Worm (Caenorhabditis elegans) whole organism, L1 larva: Measurements from ENCODE around the gene osm-9.
A peak's percentile ranks its signal among the peaks of the same experiment; 100 is the strongest.

Source experiments
- C04F5.9 ChIP-seq: sonication (generic microtip); optimal IDR thresholded peaks from 2 replicates; lab custom pipeline; 2016; ENCODE audit warnings: missing genetic modification characterization, missing compliant biosample characterization
- C16A3.4 ChIP-seq: fragments of 150-350 bp; optimal IDR thresholded peaks from 2 replicates; lab custom pipeline; 2014; ENCODE audit warnings: missing biosample characterization, missing genetic modification characterization
- C34B4.2 ChIP-seq: sonication (generic microtip); optimal IDR thresholded peaks from 2 replicates; lab custom pipeline; 2017; ENCODE audit warnings: mild to moderate bottlenecking, missing genetic modification characterization, missing compliant biosample characterization
- Y116A8C.19 ChIP-seq: sonication (generic microtip); optimal IDR thresholded peaks from 2 replicates; lab custom pipeline; 2016; ENCODE audit warnings: missing compliant biosample characterization, missing genetic modification characterization, borderline replicate concordance
- aha-1 ChIP-seq: fragments of 150-350 bp; optimal IDR thresholded peaks from 2 replicates; lab custom pipeline; 2014; ENCODE audit warnings: missing biosample characterization, missing genetic modification characterization
- alr-1 ChIP-seq: fragments of 200-800 bp; sonication (Bioruptor generic); optimal IDR thresholded peaks from 2 replicates; lab custom pipeline; 2018; ENCODE audit warnings: borderline replicate concordance, mild to moderate bottlenecking, missing genetic modification characterization, missing compliant biosample characterization
- ama-1 ChIP-seq: fragments of 150-350 bp; optimal IDR thresholded peaks from 2 replicates; lab custom pipeline; 2014
- ceh-63 ChIP-seq: fragments of 200-800 bp; sonication (Bioruptor generic); optimal IDR thresholded peaks from 2 replicates; lab custom pipeline; 2018; ENCODE audit warnings: mild to moderate bottlenecking, missing genetic modification characterization, missing compliant biosample characterization
- ceh-88 ChIP-seq: fragments of 200-800 bp; sonication (Bioruptor generic); IDR thresholded peaks from 2 replicates; pipeline ENCODE4 v1.3.6; 2022; ENCODE audit warnings: missing genetic modification characterization, missing compliant biosample characterization
- ceh-90 ChIP-seq: sonication (generic microtip); optimal IDR thresholded peaks from 2 replicates; lab custom pipeline; 2016; ENCODE audit warnings: missing genetic modification characterization, missing compliant biosample characterization
- ces-1 ChIP-seq: fragments of 150-350 bp; optimal IDR thresholded peaks from 2 replicates; lab custom pipeline; 2014; ENCODE audit warnings: missing biosample characterization, missing genetic modification reagents, missing genetic modification characterization
- dpl-1 ChIP-seq, 3 experiments: fragments of 150-350 bp in 2 of 3; sonication (generic microtip) in 1 of 3; optimal IDR thresholded peaks; 2 replicates each; lab custom pipeline; 2014 to 2017; ENCODE audit warnings: missing biosample characterization in 3 of 3, missing genetic modification characterization in 3 of 3, missing genetic modification reagents in 3 of 3
- egl-27 ChIP-seq, 2 experiments: fragments of 150-350 bp in 1 of 2; sonication (generic microtip); optimal IDR thresholded peaks; 3 replicates each; lab custom pipeline; 2017 to 2018; ENCODE audit warnings: missing biosample characterization in 2 of 2, missing genetic modification characterization in 2 of 2, missing genetic modification reagents in 2 of 2
- elt-2 ChIP-seq: sonication (generic microtip); optimal IDR thresholded peaks from 2 replicates; lab custom pipeline; 2016; ENCODE audit warnings: missing genetic modification characterization, mild to moderate bottlenecking, inconsistent platforms, missing compliant biosample characterization, missing genetic modification reagents
- elt-3 ChIP-seq, 6 experiments: fragments of 150-350 bp in 1 of 6; sonication (generic microtip); optimal IDR thresholded peaks; 2 replicates each; lab custom pipeline; 2017 to 2018; ENCODE audit warnings: missing biosample characterization in 6 of 6, missing genetic modification characterization in 6 of 6, inconsistent platforms in 1 of 6
- fkh-10 ChIP-seq: sonication (generic microtip); optimal IDR thresholded peaks from 2 replicates; lab custom pipeline; 2017; ENCODE audit warnings: missing biosample characterization, missing genetic modification reagents, missing genetic modification characterization
- fkh-8 ChIP-seq: sonication (generic microtip); optimal IDR thresholded peaks from 2 replicates; lab custom pipeline; 2016; ENCODE audit warnings: mild to moderate bottlenecking, missing genetic modification characterization, missing compliant biosample characterization
- fos-1 ChIP-seq: fragments of 150-350 bp; optimal IDR thresholded peaks from 2 replicates; lab custom pipeline; 2014; ENCODE audit warnings: missing biosample characterization, missing genetic modification characterization
- hlh-17 ChIP-seq: fragments of 200-800 bp; sonication (Bioruptor generic); optimal IDR thresholded peaks from 2 replicates; lab custom pipeline; 2018; ENCODE audit warnings: missing genetic modification characterization, mild to moderate bottlenecking, missing compliant biosample characterization, moderate library complexity, borderline replicate concordance
- hlh-4 ChIP-seq: sonication (generic microtip); optimal IDR thresholded peaks from 2 replicates; lab custom pipeline; 2016; ENCODE audit warnings: mild to moderate bottlenecking, missing genetic modification characterization, missing compliant biosample characterization
- irx-1 ChIP-seq: sonication (generic microtip); optimal IDR thresholded peaks from 2 replicates; lab custom pipeline; 2016; ENCODE audit warnings: missing genetic modification characterization, missing compliant biosample characterization
- jun-1 ChIP-seq: fragments of 150-350 bp; optimal IDR thresholded peaks from 2 replicates; lab custom pipeline; 2014; ENCODE audit warnings: missing biosample characterization, missing genetic modification reagents, missing genetic modification characterization
- lin-13 ChIP-seq: fragments of 150-350 bp; optimal IDR thresholded peaks from 2 replicates; lab custom pipeline; 2014; ENCODE audit warnings: missing biosample characterization, missing genetic modification reagents, missing genetic modification characterization
- lin-39 ChIP-seq: fragments of 150-350 bp; optimal IDR thresholded peaks from 2 replicates; lab custom pipeline; 2014; ENCODE audit warnings: missing biosample characterization, missing genetic modification reagents, missing genetic modification characterization
- lir-3 ChIP-seq: sonication (generic microtip); optimal IDR thresholded peaks from 2 replicates; lab custom pipeline; 2016; ENCODE audit warnings: mild to moderate bottlenecking, missing genetic modification characterization, moderate library complexity, missing compliant biosample characterization; ENCODE audit not compliant: poor library complexity
- lsy-2 ChIP-seq, 2 experiments: fragments of 150-350 bp; optimal IDR thresholded peaks; 2 replicates each; lab custom pipeline; 2014; ENCODE audit warnings: missing biosample characterization in 2 of 2, missing genetic modification characterization in 2 of 2
- mab-9 ChIP-seq: fragments of 200-800 bp; sonication (Bioruptor generic); IDR thresholded peaks from 2 replicates; pipeline ENCODE4 v1.3.6; 2022; ENCODE audit warnings: missing genetic modification reagents, missing genetic modification characterization, missing compliant biosample characterization
- mdl-1 ChIP-seq, 2 experiments: fragments of 150-350 bp; optimal IDR thresholded peaks; 2 replicates each; lab custom pipeline; 2014 to 2017; ENCODE audit warnings: missing biosample characterization in 2 of 2, missing genetic modification characterization in 2 of 2, inconsistent platforms in 1 of 2
- mef-2 ChIP-seq: fragments of 150-350 bp; optimal IDR thresholded peaks from 2 replicates; lab custom pipeline; 2014; ENCODE audit warnings: missing biosample characterization, missing genetic modification characterization
- mep-1 ChIP-seq: fragments of 150-350 bp; optimal IDR thresholded peaks from 2 replicates; lab custom pipeline; 2014; ENCODE audit warnings: missing biosample characterization, missing genetic modification characterization
- nhr-12 ChIP-seq: sonication (generic microtip); optimal IDR thresholded peaks from 2 replicates; lab custom pipeline; 2017; ENCODE audit warnings: missing biosample characterization, missing genetic modification characterization
- nhr-19 ChIP-seq: fragments of 200-800 bp; sonication (Bioruptor generic); conservative IDR thresholded peaks from 2 replicates; pipeline ENCODE4 v1.3.6; 2022; ENCODE audit warnings: missing genetic modification characterization, missing compliant biosample characterization
- nhr-20 ChIP-seq: sonication (generic microtip); optimal IDR thresholded peaks from 2 replicates; lab custom pipeline; 2016; ENCODE audit warnings: mild to moderate bottlenecking, missing genetic modification characterization, missing compliant biosample characterization
- nhr-28 ChIP-seq: fragments of 150-350 bp; optimal IDR thresholded peaks from 2 replicates; lab custom pipeline; 2014; ENCODE audit warnings: missing biosample characterization, missing genetic modification characterization
- nhr-47 ChIP-seq: sonication (generic microtip); optimal IDR thresholded peaks from 2 replicates; lab custom pipeline; 2016; ENCODE audit warnings: mild to moderate bottlenecking, missing genetic modification characterization, moderate library complexity, missing compliant biosample characterization
- nhr-71 ChIP-seq: sonication (generic microtip); optimal IDR thresholded peaks from 2 replicates; lab custom pipeline; 2016; ENCODE audit warnings: mild to moderate bottlenecking, missing genetic modification characterization, moderate library complexity, missing compliant biosample characterization
- nhr-76 ChIP-seq: sonication (generic microtip); optimal IDR thresholded peaks from 2 replicates; lab custom pipeline; 2017; ENCODE audit warnings: missing biosample characterization, missing genetic modification characterization
- nhr-84 ChIP-seq: sonication (generic microtip); optimal IDR thresholded peaks from 2 replicates; lab custom pipeline; 2017; ENCODE audit warnings: missing biosample characterization, missing genetic modification characterization
- pqm-1 ChIP-seq: sonication (generic microtip); optimal IDR thresholded peaks from 3 replicates; lab custom pipeline; 2017; ENCODE audit warnings: missing biosample characterization, missing genetic modification characterization
- rnt-1 ChIP-seq: sonication (generic microtip); optimal IDR thresholded peaks from 2 replicates; lab custom pipeline; 2016; ENCODE audit warnings: mild to moderate bottlenecking, missing genetic modification characterization, moderate library complexity, missing compliant biosample characterization
- skn-1 ChIP-seq: fragments of 150-350 bp; optimal IDR thresholded peaks from 2 replicates; lab custom pipeline; 2014; ENCODE audit warnings: missing biosample characterization, missing genetic modification characterization
- snpc-4 ChIP-seq: fragments of 150-350 bp; optimal IDR thresholded peaks from 2 replicates; lab custom pipeline; 2014; ENCODE audit warnings: missing biosample characterization, missing genetic modification characterization
- snu-23 ChIP-seq: sonication (generic microtip); optimal IDR thresholded peaks from 2 replicates; lab custom pipeline; 2016; ENCODE audit warnings: missing genetic modification characterization, missing compliant biosample characterization
- sptf-1 ChIP-seq: fragments of 150-350 bp; optimal IDR thresholded peaks from 2 replicates; lab custom pipeline; 2014; ENCODE audit warnings: missing biosample characterization, missing genetic modification characterization
- sup-37 ChIP-seq: fragments of 200-800 bp; sonication (Bioruptor generic); optimal IDR thresholded peaks from 2 replicates; lab custom pipeline; 2018; ENCODE audit warnings: mild to moderate bottlenecking, missing genetic modification characterization, missing compliant biosample characterization
- tbx-2 ChIP-seq: sonication (generic microtip); optimal IDR thresholded peaks from 2 replicates; lab custom pipeline; 2016; ENCODE audit warnings: missing genetic modification characterization, missing compliant biosample characterization
- unc-30 ChIP-seq: sonication (generic microtip); optimal IDR thresholded peaks from 2 replicates; lab custom pipeline; 2017; ENCODE audit warnings: missing biosample characterization, missing genetic modification characterization
- zag-1 ChIP-seq: fragments of 150-350 bp; optimal IDR thresholded peaks from 2 replicates; lab custom pipeline; 2014; ENCODE audit warnings: missing biosample characterization, missing genetic modification characterization
- zip-4 ChIP-seq: fragments of 200-800 bp; sonication (Bioruptor generic); optimal IDR thresholded peaks from 2 replicates; lab custom pipeline; 2018; ENCODE audit warnings: mild to moderate bottlenecking, missing genetic modification characterization, moderate library complexity, missing compliant biosample characterization
- ztf-11 ChIP-seq, 2 experiments: sonication (generic microtip); optimal IDR thresholded peaks; 2 replicates each; lab custom pipeline; 2016 to 2017; ENCODE audit warnings: missing genetic modification characterization in 2 of 2, missing biosample characterization in 1 of 2, missing compliant biosample characterization in 1 of 2
- ztf-4 ChIP-seq: fragments of 150-350 bp; optimal IDR thresholded peaks from 2 replicates; lab custom pipeline; 2014; ENCODE audit warnings: missing biosample characterization, missing genetic modification characterization

osm-9 gene

DNA sequence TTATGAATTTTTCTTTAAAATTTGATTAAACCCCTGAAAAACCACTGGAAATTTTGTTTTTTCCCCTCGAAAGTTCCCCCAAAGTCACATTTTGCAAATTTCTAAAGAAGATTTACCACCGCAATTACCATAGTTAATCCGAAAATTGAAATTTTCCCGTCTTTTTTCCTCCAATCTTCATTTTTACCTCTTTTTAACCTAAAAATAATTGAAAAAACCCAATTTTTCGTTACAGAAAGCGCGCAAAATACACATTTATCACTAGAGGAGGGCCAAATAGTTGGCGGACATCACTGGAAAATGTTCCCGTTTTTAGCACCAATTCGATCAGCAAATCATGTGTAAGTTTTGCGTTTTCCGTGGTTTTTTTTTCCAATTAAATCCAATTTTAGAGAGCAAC lies 40.6 kb downstream of the osm-9 start, which contains the start of gene unc-33:
unc-33 (plus strand) TSS at position 301 of the 400 bp plus-strand sequence.
- TF ChIP-seq pqm-1 (no peak), unc-30 (tag; lab: Kevin White, UChicago) (no peak), aha-1 (tag; lab: Kevin White, UChicago) (no peak)

DNA sequence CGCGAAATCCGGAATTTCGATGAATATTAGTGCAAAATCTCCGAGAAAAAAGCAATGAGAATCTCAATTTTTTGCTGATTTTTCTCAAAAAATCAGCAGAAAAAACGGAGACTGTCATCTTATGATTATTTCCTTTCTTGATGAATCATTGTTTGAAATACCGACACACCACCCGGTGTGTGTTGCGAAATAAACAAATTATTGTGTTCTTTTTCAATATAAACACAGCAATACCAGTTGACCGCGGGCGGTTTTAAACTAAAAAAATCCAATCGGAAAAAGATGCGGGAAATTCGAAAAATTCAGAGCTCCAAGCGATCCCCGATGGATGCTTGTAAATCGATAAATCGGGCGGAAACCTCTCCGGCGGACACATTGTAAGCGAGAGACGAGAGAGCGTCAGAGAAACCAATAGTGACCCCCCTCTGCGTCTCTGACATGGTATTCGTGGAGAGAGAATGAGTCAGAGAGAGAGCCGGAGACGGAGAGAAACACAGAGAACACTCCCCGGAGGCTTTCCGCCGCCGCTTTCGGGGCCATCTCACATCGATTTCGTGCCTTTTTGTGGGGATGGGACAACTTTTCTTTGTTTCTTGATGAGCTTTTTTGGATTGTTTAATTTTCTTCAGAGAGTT lies 41.7 kb downstream of the osm-9 start:
- TF ChIP-seq sup-37 (GFP tag; lab: Kevin White, UChicago) (no peak), dpl-1 (GFP tag; optimal IDR thresholded peaks at IDR 0.05; lab: Kevin White, UChicago) (peak; percentile 11 to 50 (median 32)), ama-1 (lab: Kevin White, UChicago) (no peak), mef-2 (tag; lab: Kevin White, UChicago) (no peak), elt-3 (tag; optimal IDR thresholded peaks at IDR 0.05; lab: Kevin White, UChicago) (no peak), sptf-1 (no peak), skn-1 (tag; lab: Kevin White, UChicago) (peak; percentile 90), lin-13 (GFP tag; lab: Kevin White, UChicago) (peak; percentile 14), ztf-4 (tag; lab: Kevin White, UChicago) (no peak), snu-23 (GFP tag; lab: Kevin White, UChicago) (peak; percentile 72), egl-27 (tag; optimal IDR thresholded peaks at IDR 0.05; lab: Kevin White, UChicago) (no peak), fos-1 (tag; lab: Kevin White, UChicago) (peak; percentile 40), nhr-47 (tag; lab: Kevin White, UChicago) (peak; percentile 55), irx-1 (tag; lab: Kevin White, UChicago) (no peak), lir-3 (tag; lab: Kevin White, UChicago) (no peak), nhr-28 (tag; lab: Kevin White, UChicago) (no peak), hlh-4 (no peak), nhr-12 (no peak), ceh-90 (no peak), C16A3.4 (peak; percentile 24), snpc-4 (no peak), jun-1 (tag; lab: Kevin White, UChicago) (peak; percentile 58), C04F5.9 (no peak), pqm-1 (no peak), nhr-71 (peak; percentile 66), nhr-84 (no peak), fkh-8 (tag; lab: Kevin White, UChicago) (peak; percentile 37), ceh-88 (GFP tag; lab: Robert Waterston, UW) (no peak), C34B4.2 (tag; lab: Kevin White, UChicago) (no peak), mab-9 (GFP tag; lab: Robert Waterston, UW) (no peak), ces-1 (GFP tag; lab: Kevin White, UChicago) (no peak), nhr-19 (GFP tag; lab: Robert Waterston, UW) (peak; percentile 71), alr-1 (tag; lab: Kevin White, UChicago) (no peak), nhr-20 (peak; percentile 42), Y116A8C.19 (tag; lab: Kevin White, UChicago) (no peak), elt-2 (tag; lab: Kevin White, UChicago) (no peak), rnt-1 (tag; lab: Kevin White, UChicago) (no peak), zip-4 (peak; percentile 50), zag-1 (tag; lab: Kevin White, UChicago) (no peak), mep-1 (tag; lab: Kevin White, UChicago) (peak; percentile 25), hlh-17 (no peak), lin-39 (no peak), lsy-2 (tag; optimal IDR thresholded peaks at IDR 0.05; lab: Kevin White, UChicago) (peak; percentile 34 to 70), fkh-10 (GFP tag; lab: Kevin White, UChicago) (no peak), ceh-63 (GFP tag; lab: Kevin White, UChicago) (no peak), ztf-11 (tag; optimal IDR thresholded peaks at IDR 0.05; lab: Kevin White, UChicago) (no peak), nhr-76 (tag; lab: Kevin White, UChicago) (no peak), tbx-2 (tag; lab: Kevin White, UChicago) (peak; percentile 38), mdl-1 (tag; optimal IDR thresholded peaks at IDR 0.05; lab: Kevin White, UChicago) (peak in 1 of 2 experiments; percentile 4)
